Fruit fly (Drosophila melanogaster) whole organism: Measurements from ENCODE around the gene wcy.

Experiments used
- CG8478 ChIP-seq: fragments of >200 bp; optimal IDR thresholded peaks from 2 replicates; lab custom pipeline; 2018; ENCODE audit warnings: inconsistent platforms
- Dll ChIP-seq: fragments of >200 bp; optimal IDR thresholded peaks from 2 replicates; lab custom pipeline; 2017
- EcR ChIP-seq, 2 experiments: fragments of >200 bp; optimal IDR thresholded peaks; 2 replicates each; lab custom pipeline; 2017; ENCODE audit warnings: missing biosample characterization in 2 of 2, missing genetic modification characterization in 2 of 2, missing genetic modification reagents in 2 of 2
- pan ChIP-seq: fragments of >200 bp; optimal IDR thresholded peaks from 2 replicates; lab custom pipeline; 2017
- psq ChIP-seq: fragments of >200 bp; optimal IDR thresholded peaks from 2 replicates; lab custom pipeline; 2017
- usp ChIP-seq: fragments of >200 bp; optimal IDR thresholded peaks from 2 replicates; lab custom pipeline; 2017; ENCODE audit warnings: missing biosample characterization, missing genetic modification characterization, mixed read lengths

Gene wcy

dm6 chrX:17077290-17078138, at the start of gene wcy:
Gene wcy (minus strand): TSS chrX:17077897.
- TF ChIP-seq CG8478 (peak; percentile 67), Dll (lab: Kevin White, UChicago) (no peak), pan (lab: Kevin White, UChicago) (no peak)

dm6 chrX:17125017-17125821, 47.5 kb upstream of the wcy start:
- TF ChIP-seq psq (lab: Kevin White, UChicago), result no peak
- no peak for TF ChIP-seq usp (GFP tag; lab: Kevin White, UChicago)
- TF ChIP-seq EcR (GFP tag; optimal IDR thresholded peaks at IDR 0.05; lab: Kevin White, UChicago), result no peak
- TF ChIP-seq Dll (lab: Kevin White, UChicago), result no peak

dm6 chrX:17123545-17124203, 46.0 kb upstream of the wcy start:
- TF ChIP-seq Dll (lab: Kevin White, UChicago) (no peak), usp (GFP tag; lab: Kevin White, UChicago) (no peak), psq (lab: Kevin White, UChicago) (no peak), EcR (GFP tag; optimal IDR thresholded peaks at IDR 0.05; lab: Kevin White, UChicago) (no peak), CG8478 (no peak), pan (lab: Kevin White, UChicago) (no peak)

- TF ChIP-seq usp (GFP tag; lab: Kevin White, UChicago) (no peak), CG8478 (no peak), psq (lab: Kevin White, UChicago) (no peak), pan (lab: Kevin White, UChicago) (no peak), EcR (GFP tag; optimal IDR thresholded peaks at IDR 0.05; lab: Kevin White, UChicago) (no peak), Dll (lab: Kevin White, UChicago) (no peak)
Measured at dm6 chrX:17122425-17123094, 44.9 kb upstream of the wcy start.

- TF ChIP-seq CG8478 (no peak), usp (GFP tag; lab: Kevin White, UChicago) (no peak), Dll (lab: Kevin White, UChicago) (no peak), psq (lab: Kevin White, UChicago) (no peak), EcR (GFP tag; optimal IDR thresholded peaks at IDR 0.05; lab: Kevin White, UChicago) (no peak), pan (lab: Kevin White, UChicago) (no peak)
Measured at dm6 chrX:17121600-17121999, 43.9 kb upstream of the wcy start.

- TF ChIP-seq pan (lab: Kevin White, UChicago) (no peak), psq (lab: Kevin White, UChicago) (no peak), Dll (lab: Kevin White, UChicago) (no peak), EcR (GFP tag; optimal IDR thresholded peaks at IDR 0.05; lab: Kevin White, UChicago) (no peak), CG8478 (no peak), usp (GFP tag; lab: Kevin White, UChicago) (no peak)
Measured at dm6 chrX:17113324-17113723, 35.6 kb upstream of the wcy start.

- TF ChIP-seq EcR (GFP tag; optimal IDR thresholded peaks at IDR 0.05; lab: Kevin White, UChicago) (peak in 1 of 2 experiments; percentile 66), Dll (lab: Kevin White, UChicago) (no peak)
Measured at dm6 chrX:17111958-17112953, 34.6 kb upstream of the wcy start.

- no peak for TF ChIP-seq EcR (GFP tag; optimal IDR thresholded peaks at IDR 0.05; lab: Kevin White, UChicago)
- TF ChIP-seq psq (lab: Kevin White, UChicago), result no peak
- TF ChIP-seq usp (GFP tag; lab: Kevin White, UChicago), result no peak
- TF ChIP-seq CG8478, result no peak
- TF ChIP-seq Dll (lab: Kevin White, UChicago), result no peak
- no peak for TF ChIP-seq pan (lab: Kevin White, UChicago)
Measured at dm6 chrX:17111274-17111673, 33.6 kb upstream of the wcy start.

dm6 chrX:17110556-17111177, 33.0 kb upstream of the wcy start:
- TF ChIP-seq CG8478 (no peak), Dll (lab: Kevin White, UChicago) (no peak), pan (lab: Kevin White, UChicago) (no peak), usp (GFP tag; lab: Kevin White, UChicago) (no peak), psq (lab: Kevin White, UChicago) (no peak), EcR (GFP tag; optimal IDR thresholded peaks at IDR 0.05; lab: Kevin White, UChicago) (no peak)

dm6 chrX:17109673-17110072, 32.0 kb upstream of the wcy start:
- TF ChIP-seq Dll (lab: Kevin White, UChicago) (no peak), CG8478 (no peak), EcR (GFP tag; optimal IDR thresholded peaks at IDR 0.05; lab: Kevin White, UChicago) (no peak), pan (lab: Kevin White, UChicago) (no peak), psq (lab: Kevin White, UChicago) (no peak), usp (GFP tag; lab: Kevin White, UChicago) (no peak)
